Fruit fly (Drosophila melanogaster): ENCODE measurements around the gene Sce.

DNA sequence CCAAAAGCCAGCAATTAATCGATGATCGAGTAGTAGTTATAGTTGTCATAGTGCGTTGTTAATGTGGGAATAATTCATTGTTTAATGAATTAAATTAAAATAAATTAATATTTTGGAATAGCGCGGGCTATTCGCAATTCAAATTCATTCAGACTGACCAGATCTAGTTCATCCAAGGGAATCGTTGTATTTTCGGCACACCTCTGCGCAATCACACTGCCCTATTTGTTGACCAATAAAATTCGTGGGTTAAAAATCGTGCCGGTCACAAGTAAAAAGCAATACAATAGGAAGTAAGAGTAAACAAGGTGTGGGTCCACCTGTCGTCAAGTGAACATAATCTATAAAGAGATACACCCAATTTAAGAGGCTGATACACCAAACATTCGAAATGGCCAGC lies 2.8 kb downstream of the Sce start, which contains the start of gene CG12883:
- TF ChIP-seq CG8301 (tag; optimal IDR thresholded peaks at IDR 0.05) (no peak), EcR (GFP tag; optimal IDR thresholded peaks at IDR 0.05) (no peak), CG15710 (tag; optimal IDR thresholded peaks at IDR 0.05) (no peak), CG34367 (tag; optimal IDR thresholded peaks at IDR 0.05) (no peak), CG17806 (tag; optimal IDR thresholded peaks at IDR 0.05) (no peak), CG10348 (GFP tag; IDR thresholded peaks at IDR 0.05) (no peak), CG14655 (GFP tag; optimal IDR thresholded peaks at IDR 0.05) (no peak), CG12605 (GFP tag; IDR thresholded peaks at IDR 0.05) (no peak), CG13204 (GFP tag; optimal IDR thresholded peaks at IDR 0.05) (no peak)

All from whole organism, pupa.